Worm (Caenorhabditis elegans) whole organism, late embryonic: ENCODE data around the gene igeg-2.

Experiments
- K09A11.1 ChIP-seq: sonication (generic microtip); optimal IDR thresholded peaks from 2 replicates; lab custom pipeline; 2017; ENCODE audit warnings: antibody characterized with exemption, mild to moderate bottlenecking, missing genetic modification characterization, missing compliant biosample characterization; ENCODE audit not compliant: insufficient read depth
- ceh-9 ChIP-seq: sonication (generic microtip); optimal IDR thresholded peaks from 2 replicates; lab custom pipeline; 2016; ENCODE audit warnings: mild to moderate bottlenecking, missing genetic modification characterization, inconsistent platforms, missing compliant biosample characterization
- ets-4 ChIP-seq: sonication (generic microtip); optimal IDR thresholded peaks from 2 replicates; lab custom pipeline; 2016; ENCODE audit warnings: missing genetic modification characterization, missing compliant biosample characterization
- hlh-6 ChIP-seq: sonication (generic microtip); optimal IDR thresholded peaks from 2 replicates; lab custom pipeline; 2016; ENCODE audit warnings: missing genotype, missing genetic modification characterization, missing compliant biosample characterization
- nhr-11 ChIP-seq: fragments of 150-350 bp; optimal IDR thresholded peaks from 2 replicates; lab custom pipeline; 2014; ENCODE audit warnings: missing biosample characterization, missing genetic modification characterization
- tbx-2 ChIP-seq: sonication (generic microtip); optimal IDR thresholded peaks from 2 replicates; lab custom pipeline; 2016; ENCODE audit warnings: missing genetic modification characterization, missing compliant biosample characterization

- TF ChIP-seq hlh-6 (tag; lab: Kevin White, UChicago) (no peak), nhr-11 (no peak), ets-4 (tag; lab: Kevin White, UChicago) (no peak), ceh-9 (no peak), K09A11.1 (tag; lab: Kevin White, UChicago) (no peak), tbx-2 (no peak)
Measured at ce11 chrX:11454231-11454630, 7.8 kb upstream of the igeg-2 start, which contains the start of gene F48C5.2.
